Fruit fly (Drosophila melanogaster): ENCODE data around the gene SmB.
A peak's percentile ranks its signal among the peaks of the same experiment; 100 is the strongest.

SmB gene

dm6 chr2L:10425599-10425998 is 828 bp downstream of the SmB start (continued):
- TF ChIP-seq salm (tag; optimal IDR thresholded peaks at IDR 0.05): no peak
- no peak for TF ChIP-seq ind (GFP tag; optimal IDR thresholded peaks at IDR 0.05)
- TF ChIP-seq Ada2b (GFP tag; IDR thresholded peaks at IDR 0.05): no peak
- TF ChIP-seq Gug (GFP tag; IDR thresholded peaks at IDR 0.05): no peak
- no peak for TF ChIP-seq CG13123 (GFP tag; optimal IDR thresholded peaks at IDR 0.05)
- no peak for TF ChIP-seq zen (tag; optimal IDR thresholded peaks at IDR 0.05)
- no peak for TF ChIP-seq Ssrp (tag; optimal IDR thresholded peaks at IDR 0.05)
- TF ChIP-seq dpn (GFP tag; optimal IDR thresholded peaks at IDR 0.05): no peak
- no peak for TF ChIP-seq sim (GFP tag; IDR thresholded peaks at IDR 0.05)
- TF ChIP-seq ftz-f1 (GFP tag; optimal IDR thresholded peaks at IDR 0.05): no peak
- no peak for TF ChIP-seq CG15269 (tag; optimal IDR thresholded peaks at IDR 0.05)
- TF ChIP-seq CG10979 (tag; optimal IDR thresholded peaks at IDR 0.05): no peak
- 0 out of 2 replicates have a peak, but pooled peaks have one; percentile 13 for TF ChIP-seq ato (GFP tag; IDR thresholded peaks at IDR 0.05; ENCODE audit: partially characterized antibody)
- TF ChIP-seq Hand (GFP tag; optimal IDR thresholded peaks at IDR 0.05): no peak
- no peak for TF ChIP-seq dmrt99B (tag; optimal IDR thresholded peaks at IDR 0.05)
- TF ChIP-seq CG31441 (GFP tag; IDR thresholded peaks at IDR 0.05): no peak
- TF ChIP-seq CG10654 (GFP tag; optimal IDR thresholded peaks at IDR 0.05): no peak
- TF ChIP-seq CG9876 (GFP tag; optimal IDR thresholded peaks at IDR 0.05): no peak
- no peak for TF ChIP-seq Trl (optimal IDR thresholded peaks at IDR 0.05)
- no peak for TF ChIP-seq Trl (GFP tag; optimal IDR thresholded peaks at IDR 0.05)
- no peak for TF ChIP-seq CG12104 (GFP tag; optimal IDR thresholded peaks at IDR 0.05)
- no peak for TF ChIP-seq CG11085 (GFP tag; IDR thresholded peaks at IDR 0.05)
- no peak for TF ChIP-seq CG17361 (GFP tag; IDR thresholded peaks at IDR 0.05)
- no peak for TF ChIP-seq gcm (GFP tag; optimal IDR thresholded peaks at IDR 0.05)
- no peak for TF ChIP-seq CG14860 (GFP tag; IDR thresholded peaks at IDR 0.05; ENCODE audit: partially characterized antibody)
- no peak for TF ChIP-seq CG8089 (GFP tag; optimal IDR thresholded peaks at IDR 0.05)
- no peak for TF ChIP-seq CG30020 (tag; optimal IDR thresholded peaks at IDR 0.05)
- TF ChIP-seq CG13296 (GFP tag; optimal IDR thresholded peaks at IDR 0.05): no peak
- TF ChIP-seq Hr51 (GFP tag; optimal IDR thresholded peaks at IDR 0.05): no peak
- no peak for TF ChIP-seq Myb (GFP tag; optimal IDR thresholded peaks at IDR 0.05)
- TF ChIP-seq lab (GFP tag; optimal IDR thresholded peaks at IDR 0.05): no peak
- no peak for TF ChIP-seq CG4854 (GFP tag; optimal IDR thresholded peaks at IDR 0.05)
- TF ChIP-seq CG4404 (GFP tag; IDR thresholded peaks at IDR 0.05): 0 out of 2 replicates have a peak, but pooled peaks have one; percentile 13
- no peak for TF ChIP-seq CG12071 (GFP tag; optimal IDR thresholded peaks at IDR 0.05)
- TF ChIP-seq da (GFP tag; optimal IDR thresholded peaks at IDR 0.05): no peak
- TF ChIP-seq Fer2 (tag; optimal IDR thresholded peaks at IDR 0.05): no peak
- no peak for TF ChIP-seq Dip2 (GFP tag; IDR thresholded peaks at IDR 0.05)
- no peak for TF ChIP-seq peb (GFP tag; IDR thresholded peaks at IDR 0.05)
- TF ChIP-seq Usf (GFP tag; optimal IDR thresholded peaks at IDR 0.05): no peak
- TF ChIP-seq CG2199 (GFP tag; IDR thresholded peaks at IDR 0.05): no peak
- TF ChIP-seq CG7745 (tag; optimal IDR thresholded peaks at IDR 0.05): no peak
- TF ChIP-seq CG11560 (tag; IDR thresholded peaks at IDR 0.05): peak; percentile 43; the same call in 1 of the 3 replicates
- TF ChIP-seq CG16779 (GFP tag; IDR thresholded peaks at IDR 0.05): no peak
- peak; percentile 9 for TF ChIP-seq CG1832 (GFP tag; optimal IDR thresholded peaks at IDR 0.05)
- TF ChIP-seq Med (GFP tag): peak; percentile 62
- no peak for TF ChIP-seq CG14710 (tag; optimal IDR thresholded peaks at IDR 0.05)
- TF ChIP-seq Opbp (GFP tag; IDR thresholded peaks at IDR 0.05; ENCODE audit: partially characterized antibody): 0 out of 3 replicates have a peak, but pooled peaks have one; percentile 4
- peak; percentile 55; the same call in 1 of the 3 replicates for TF ChIP-seq hb (GFP tag; IDR thresholded peaks at IDR 0.05; ENCODE audit: partially characterized antibody)
- TF ChIP-seq Six4 (GFP tag; optimal IDR thresholded peaks at IDR 0.05): no peak
- TF ChIP-seq lbe (GFP tag; optimal IDR thresholded peaks at IDR 0.05): no peak
- TF ChIP-seq amos (GFP tag; IDR thresholded peaks at IDR 0.05; ENCODE audit: partially characterized antibody): 0 out of 2 replicates have a peak, but pooled peaks have one; percentile 16
